Fruit fly (Drosophila melanogaster) S2 (cell line): ENCODE results near the gene nudE.

Experiments used
- CG8478 ChIP-seq: fragments of >200 bp; optimal IDR thresholded peaks from 2 replicates; lab custom pipeline; 2018
- CTCF ChIP-seq, 2 experiments: fragments of >200 bp; optimal IDR thresholded peaks; 2 replicates each; lab custom pipeline; 2018

Gene nudE

dm6 chr3L:9878685-9879084 is 20.4 kb upstream of the nudE start, which contains the start of gene CG34382:
CG34382 (plus strand) TSS chr3L:9878985.
- no peak for TF ChIP-seq CG8478 (lab: Kevin White, UChicago)
- no peak for TF ChIP-seq CTCF (optimal IDR thresholded peaks at IDR 0.05; lab: Kevin White, UChicago)

DNA sequence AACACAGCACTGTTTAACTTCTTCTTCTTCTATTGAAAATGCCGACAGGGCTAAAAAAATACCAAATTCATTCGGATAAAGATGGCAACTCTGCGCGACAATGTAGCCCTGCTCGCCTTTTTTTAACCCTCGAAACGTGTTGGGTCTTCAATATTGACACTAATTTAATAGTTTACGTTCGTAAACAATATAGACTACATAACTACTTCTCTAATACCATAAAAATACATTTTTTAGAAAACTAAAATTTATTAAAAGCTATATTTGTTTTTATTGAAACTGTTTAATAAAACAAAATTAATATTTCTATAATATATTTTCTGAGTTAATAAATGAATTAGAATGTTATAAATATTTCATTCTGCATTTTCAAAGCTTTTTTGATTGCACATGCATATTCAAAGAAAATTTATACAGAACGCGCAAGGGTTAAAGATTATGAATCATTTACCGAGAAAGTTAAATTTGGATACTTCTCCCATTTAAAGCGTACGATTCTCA is 10.4 kb upstream of the nudE start, which contains the start of the genes Taf2 and CalpB:
TSS of gene Taf2 (minus strand) at position 54 of the 501 bp plus-strand sequence.
TSS of gene CalpB (plus strand) at position 133 of the 501 bp plus-strand sequence.
- no peak for TF ChIP-seq CG8478 (lab: Kevin White, UChicago)
- TF ChIP-seq CTCF (optimal IDR thresholded peaks at IDR 0.05; lab: Kevin White, UChicago) = peak in 1 of 2 experiments; percentile 30

dm6 chr3L:9893983-9894382 is 5.1 kb upstream of the nudE start:
- TF ChIP-seq CG8478 (lab: Kevin White, UChicago) (no peak), CTCF (optimal IDR thresholded peaks at IDR 0.05; lab: Kevin White, UChicago) (no peak)

- no peak for TF ChIP-seq CG8478 (lab: Kevin White, UChicago)
- no peak for TF ChIP-seq CTCF (optimal IDR thresholded peaks at IDR 0.05; lab: Kevin White, UChicago)
Observed at dm6 chr3L:9894643-9895042, 4.4 kb upstream of the nudE start, which contains the start of the genes CG6709 and Hez. CG6709 (minus strand) TSS chr3L:9894743. Hez (minus strand) TSS chr3L:9894743.

- TF ChIP-seq CTCF (optimal IDR thresholded peaks at IDR 0.05; lab: Kevin White, UChicago) = no peak
- TF ChIP-seq CG8478 (lab: Kevin White, UChicago) = no peak
Observed at dm6 chr3L:9897164-9897783, 1.8 kb upstream of the nudE start.

DNA sequence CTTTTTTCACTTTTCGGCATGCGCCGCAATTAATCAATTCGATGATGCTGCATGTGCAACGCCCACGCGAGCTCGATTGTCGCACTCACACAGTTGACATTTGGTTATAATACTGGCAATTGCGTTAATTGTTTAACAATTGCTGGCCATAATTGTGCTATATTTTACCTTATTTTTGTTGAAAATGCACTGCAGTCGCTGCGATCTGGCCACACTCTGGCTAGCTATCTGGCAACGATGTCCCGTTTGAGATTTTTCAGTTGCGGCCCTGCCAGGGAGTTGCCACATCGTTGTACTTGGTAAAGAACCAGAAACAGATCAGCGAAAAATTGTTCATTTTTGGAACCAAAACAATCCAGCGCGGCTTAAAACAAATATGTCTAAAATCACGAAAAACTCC is 686 bp upstream of the nudE start, which contains the start of the genes CG6707 and CG46387:
TSS of gene CG6707 (minus strand) at position 221 of the 400 bp plus-strand sequence.
TSS of gene CG46387 (plus strand) at position 272 of the 400 bp plus-strand sequence.
- TF ChIP-seq CG8478 (lab: Kevin White, UChicago) (no peak), CTCF (optimal IDR thresholded peaks at IDR 0.05; lab: Kevin White, UChicago) (peak; percentile 1 to 51)

DNA sequence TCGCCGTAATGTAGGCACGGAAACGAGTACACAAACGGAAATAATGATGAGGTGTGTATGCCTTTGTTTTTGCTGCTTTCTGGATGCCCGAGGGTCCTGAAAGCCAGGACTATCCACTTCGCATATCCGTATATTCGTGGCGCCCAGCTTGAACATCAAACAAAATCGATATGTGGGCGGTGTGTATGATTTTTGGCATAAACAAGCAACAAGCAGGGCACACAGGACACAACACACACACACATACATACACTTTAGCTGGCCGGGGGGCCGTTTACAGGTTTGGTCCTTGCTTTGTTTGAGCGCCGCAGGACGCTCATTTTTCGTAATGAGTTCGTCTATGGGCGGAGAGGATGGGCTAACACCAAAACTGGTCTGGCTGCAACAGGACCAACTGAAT is 5.9 kb downstream of the nudE start:
- TF ChIP-seq CG8478 (lab: Kevin White, UChicago) = no peak

dm6 chr3L:9907719-9908170 is 8.7 kb downstream of the nudE start, which contains the start of gene bma:
bma (plus strand) TSS chr3L:9908120.
- TF ChIP-seq CTCF (optimal IDR thresholded peaks at IDR 0.05; lab: Kevin White, UChicago) (no peak), CG8478 (lab: Kevin White, UChicago) (no peak)

DNA sequence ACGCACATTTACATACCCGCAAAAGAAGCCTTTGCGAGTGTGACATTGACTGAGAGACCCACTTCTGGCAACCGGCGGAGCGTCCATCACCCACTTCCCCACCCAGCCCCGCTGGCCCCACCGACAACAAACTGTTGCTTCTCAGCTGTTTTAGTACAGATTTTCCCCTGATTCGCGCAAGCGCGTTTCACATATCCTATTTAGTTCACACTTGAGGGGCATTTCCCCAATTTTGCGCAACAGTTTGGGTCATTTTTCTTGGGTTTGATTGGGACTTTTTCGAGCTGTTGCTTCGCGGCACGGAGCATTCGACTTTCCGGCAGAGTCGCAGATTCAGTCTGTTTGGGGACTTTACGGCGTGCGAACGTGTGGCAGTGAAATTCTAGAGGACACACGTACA is 28.1 kb downstream of the nudE start:
- TF ChIP-seq CTCF (optimal IDR thresholded peaks at IDR 0.05; lab: Kevin White, UChicago) = no peak
- no peak for TF ChIP-seq CG8478 (lab: Kevin White, UChicago)
